Fruit fly (Drosophila melanogaster): ENCODE measurements around the gene baz.
A peak's percentile ranks its signal among the peaks of the same experiment; 100 is the strongest.

baz gene

dm6 chrX:17159819-17160218 is at the start of gene baz (continued):
- no peak for TF ChIP-seq Sox102F (GFP tag; optimal IDR thresholded peaks at IDR 0.05)
- TF ChIP-seq nom (GFP tag; optimal IDR thresholded peaks at IDR 0.05), result peak; percentile 13
- TF ChIP-seq HLHmδ (GFP tag; optimal IDR thresholded peaks at IDR 0.05), result peak; percentile 17
- no peak for TF ChIP-seq caup (GFP tag; optimal IDR thresholded peaks at IDR 0.05; ENCODE audit: severe bottlenecking)
- TF ChIP-seq CG8281 (tag; optimal IDR thresholded peaks at IDR 0.05), result no peak
- no peak for TF ChIP-seq CG3281 (GFP tag; optimal IDR thresholded peaks at IDR 0.05)
- TF ChIP-seq cad (GFP tag; optimal IDR thresholded peaks at IDR 0.05), result no peak
- TF ChIP-seq CG6765 (GFP tag; optimal IDR thresholded peaks at IDR 0.05), result no peak
- no peak for TF ChIP-seq gro (GFP tag; optimal IDR thresholded peaks at IDR 0.05)
- TF ChIP-seq Dfd (GFP tag; optimal IDR thresholded peaks at IDR 0.05), result no peak
- TF ChIP-seq Abd-B (GFP tag; optimal IDR thresholded peaks at IDR 0.05), result no peak
- no peak for TF ChIP-seq CG4282 (GFP tag; optimal IDR thresholded peaks at IDR 0.05)
- TF ChIP-seq CG13123 (GFP tag; optimal IDR thresholded peaks at IDR 0.05), result no peak
- TF ChIP-seq ems (GFP tag; optimal IDR thresholded peaks at IDR 0.05), result no peak
- TF ChIP-seq CG18764 (GFP tag; optimal IDR thresholded peaks at IDR 0.05), result no peak
- no peak for TF ChIP-seq CkIIα-i1 (GFP tag; IDR thresholded peaks at IDR 0.05)
- no peak for TF ChIP-seq gem (tag; optimal IDR thresholded peaks at IDR 0.05)
- no peak for TF ChIP-seq sr (GFP tag; IDR thresholded peaks at IDR 0.05)
- TF ChIP-seq CG15479 (GFP tag; optimal IDR thresholded peaks at IDR 0.05), result no peak
- no peak for TF ChIP-seq crp (GFP tag; optimal IDR thresholded peaks at IDR 0.05)
- peak; percentile 66 for TF ChIP-seq Med (GFP tag)
- peak; percentile 63; the same call in 1 of the 2 replicates for TF ChIP-seq Rfx (GFP tag; IDR thresholded peaks at IDR 0.05)
- TF ChIP-seq Oaz (GFP tag; IDR thresholded peaks at IDR 0.05), result no peak
- TF ChIP-seq CG10274 (GFP tag; optimal IDR thresholded peaks at IDR 0.05), result no peak
- TF ChIP-seq Dek (tag; optimal IDR thresholded peaks at IDR 0.05), result peak; percentile 20
- TF ChIP-seq aop (GFP tag; IDR thresholded peaks at IDR 0.05), result no peak
- TF ChIP-seq CG10959 (GFP tag; IDR thresholded peaks at IDR 0.05), result no peak
- TF ChIP-seq CG13894 (tag; optimal IDR thresholded peaks at IDR 0.05), result no peak
- peak; percentile 77 for TF ChIP-seq HLH4C (GFP tag; IDR thresholded peaks at IDR 0.05; ENCODE audit: partially characterized antibody)
- no peak for TF ChIP-seq bsh (GFP tag; optimal IDR thresholded peaks at IDR 0.05)
- no peak for TF ChIP-seq CG11723 (GFP tag; optimal IDR thresholded peaks at IDR 0.05)
- TF ChIP-seq trh (GFP tag; optimal IDR thresholded peaks at IDR 0.05), result no peak
- no peak for TF ChIP-seq pros (GFP tag; optimal IDR thresholded peaks at IDR 0.05)
- no peak for TF ChIP-seq Side (GFP tag; optimal IDR thresholded peaks at IDR 0.05)
- TF ChIP-seq CG1792 (GFP tag; optimal IDR thresholded peaks at IDR 0.05), result no peak
- no peak for TF ChIP-seq CG2199 (GFP tag; IDR thresholded peaks at IDR 0.05)
- no peak for TF ChIP-seq sima (GFP tag; optimal IDR thresholded peaks at IDR 0.05)
- TF ChIP-seq slbo (GFP tag; IDR thresholded peaks at IDR 0.05), result no peak
- TF ChIP-seq MBD-R2 (GFP tag; IDR thresholded peaks at IDR 0.05), result peak; percentile 54; the same call in 1 of the 2 replicates
- no peak for TF ChIP-seq br (optimal IDR thresholded peaks at IDR 0.05)
- no peak for TF ChIP-seq CG16815 (GFP tag; optimal IDR thresholded peaks at IDR 0.05)
- no peak for TF ChIP-seq ATbp (GFP tag; optimal IDR thresholded peaks at IDR 0.05)
- TF ChIP-seq Usf (GFP tag; optimal IDR thresholded peaks at IDR 0.05), result no peak
- no peak for TF ChIP-seq Hand (GFP tag; optimal IDR thresholded peaks at IDR 0.05)
- peak; percentile 81 for TF ChIP-seq CG34224 (GFP tag; IDR thresholded peaks at IDR 0.05; ENCODE audit: partially characterized antibody)
- TF ChIP-seq CG33213 (GFP tag; optimal IDR thresholded peaks at IDR 0.05), result peak; percentile 27
- TF ChIP-seq CG3847 (GFP tag; IDR thresholded peaks at IDR 0.05), result peak; percentile 42
- no peak for TF ChIP-seq sd (tag; optimal IDR thresholded peaks at IDR 0.05)
- TF ChIP-seq CG4424 (GFP tag; optimal IDR thresholded peaks at IDR 0.05), result no peak
- no peak for TF ChIP-seq CG31224 (GFP tag; IDR thresholded peaks at IDR 0.05)
- TF ChIP-seq CG11085 (GFP tag; IDR thresholded peaks at IDR 0.05), result no peak
- TF ChIP-seq nau (GFP tag; optimal IDR thresholded peaks at IDR 0.05), result no peak

Measured in whole organism, embryonic.